Fruit fly (Drosophila melanogaster) whole organism, wandering third instar larva: ENCODE measurements around the gene gcm.

Source experiments
- Abd-B ChIP-seq: fragments of >200 bp; optimal IDR thresholded peaks from 2 replicates; lab custom pipeline; 2017; ENCODE audit warnings: missing biosample characterization, missing genetic modification characterization
- CG32264 ChIP-seq: fragments of 200-800 bp; sonication (Bioruptor generic); optimal IDR thresholded peaks from 2 replicates; lab custom pipeline; 2016; ENCODE audit warnings: missing biosample characterization, missing genetic modification characterization
- CG9705 ChIP-seq: fragments of 200-800 bp; sonication (Bioruptor generic); optimal IDR thresholded peaks from 2 replicates; lab custom pipeline; 2018; ENCODE audit warnings: missing biosample characterization, mild to moderate bottlenecking, missing genetic modification characterization
- Dfd ChIP-seq: fragments of >200 bp; optimal IDR thresholded peaks from 2 replicates; lab custom pipeline; 2017; ENCODE audit warnings: missing biosample characterization, missing genetic modification characterization
- GATAd ChIP-seq: sonication (Bioruptor generic); optimal IDR thresholded peaks from 2 replicates; lab custom pipeline; 2016; ENCODE audit warnings: missing biosample characterization, missing genetic modification characterization
- HLH106 ChIP-seq: fragments of 200-800 bp; optimal IDR thresholded peaks from 3 replicates; lab custom pipeline; 2019; ENCODE audit warnings: missing biosample characterization, mild to moderate bottlenecking, missing genetic modification characterization, moderate library complexity
- Mio ChIP-seq: sonication (Bioruptor generic); optimal IDR thresholded peaks from 2 replicates; lab custom pipeline; 2016; ENCODE audit warnings: missing biosample characterization, missing genetic modification characterization
- Myc ChIP-seq: fragments of >200 bp; optimal IDR thresholded peaks from 2 replicates; lab custom pipeline; 2017
- N ChIP-seq: fragments of >200 bp; optimal IDR thresholded peaks from 2 replicates; lab custom pipeline; 2018; ENCODE audit warnings: missing biosample characterization, missing external identifiers, missing genetic modification characterization
- Rel ChIP-seq, 2 experiments: fragments of 200-800 bp; sonication (Bioruptor generic) in 1 of 2; optimal IDR thresholded peaks; 2 replicates in 1 of 2; 3 replicates in 1 of 2; lab custom pipeline; 2016 to 2019; ENCODE audit warnings: mild to moderate bottlenecking in 2 of 2, missing biosample characterization in 2 of 2, missing genetic modification characterization in 2 of 2, moderate library complexity in 1 of 2
- Sp1 ChIP-seq: fragments of 200-800 bp; sonication (Bioruptor generic); optimal IDR thresholded peaks from 3 replicates; lab custom pipeline; 2019; ENCODE audit warnings: missing biosample characterization, mild to moderate bottlenecking, missing genetic modification characterization, moderate library complexity
- brk ChIP-seq: fragments of 200-800 bp; sonication (Bioruptor generic); optimal IDR thresholded peaks from 2 replicates; lab custom pipeline; 2016; ENCODE audit warnings: missing biosample characterization, mild to moderate bottlenecking, missing genetic modification characterization
- dl ChIP-seq, 2 experiments: fragments of 175-275, 200-275 bp in 1 of 2; fragments of 200-275 bp in 1 of 2; sonication (Bioruptor generic); optimal IDR thresholded peaks; lab custom pipeline; 2018; ENCODE audit warnings: mild to moderate bottlenecking in 2 of 2, missing biosample characterization in 2 of 2, missing genetic modification characterization in 2 of 2, moderate library complexity in 2 of 2; ENCODE audit not compliant: partially characterized antibody in 2 of 2, insufficient read depth in 1 of 2
- dmrt93B ChIP-seq: fragments of 200-800 bp; sonication (Bioruptor generic); optimal IDR thresholded peaks from 2 replicates; lab custom pipeline; 2018; ENCODE audit warnings: missing biosample characterization, mild to moderate bottlenecking, missing genetic modification characterization
- ey ChIP-seq: fragments of 200-800 bp; sonication (Bioruptor generic); optimal IDR thresholded peaks from 2 replicates; lab custom pipeline; 2016; ENCODE audit warnings: missing biosample characterization, missing genetic modification characterization
- fru ChIP-seq: fragments of 200-800 bp; sonication (Bioruptor generic); optimal IDR thresholded peaks from 3 replicates; lab custom pipeline; 2016; ENCODE audit warnings: missing biosample characterization, mild to moderate bottlenecking, missing genetic modification characterization
- jim ChIP-seq: fragments of 175-275, 200-325 bp; sonication (Bioruptor generic); optimal IDR thresholded peaks from 2 replicates; lab custom pipeline; 2016; ENCODE audit warnings: missing biosample characterization, mild to moderate bottlenecking, missing genetic modification characterization
- lola ChIP-seq: fragments of >200 bp; optimal IDR thresholded peaks from 2 replicates; lab custom pipeline; 2017; ENCODE audit warnings: missing biosample characterization, missing genetic modification characterization
- psq ChIP-seq: fragments of 200-800 bp; sonication (Bioruptor generic); optimal IDR thresholded peaks from 3 replicates; lab custom pipeline; 2017; ENCODE audit warnings: missing biosample characterization, mild to moderate bottlenecking, missing genetic modification characterization, moderate library complexity
- rgr ChIP-seq: fragments of 200-800 bp; sonication (Bioruptor generic); optimal IDR thresholded peaks from 3 replicates; lab custom pipeline; 2016; ENCODE audit warnings: missing biosample characterization, mild to moderate bottlenecking, missing genetic modification characterization
- sage ChIP-seq: fragments of 200-800 bp; sonication (Bioruptor generic); optimal IDR thresholded peaks from 2 replicates; lab custom pipeline; 2016; ENCODE audit warnings: missing biosample characterization, mild to moderate bottlenecking, missing genetic modification characterization
- tai ChIP-seq: sonication (Bioruptor generic); optimal IDR thresholded peaks from 2 replicates; lab custom pipeline; 2016; ENCODE audit warnings: missing biosample characterization, missing genetic modification characterization
- usp ChIP-seq: fragments of >200 bp; optimal IDR thresholded peaks from 2 replicates; lab custom pipeline; 2017; ENCODE audit warnings: missing biosample characterization, missing genetic modification characterization

gcm gene

DNA sequence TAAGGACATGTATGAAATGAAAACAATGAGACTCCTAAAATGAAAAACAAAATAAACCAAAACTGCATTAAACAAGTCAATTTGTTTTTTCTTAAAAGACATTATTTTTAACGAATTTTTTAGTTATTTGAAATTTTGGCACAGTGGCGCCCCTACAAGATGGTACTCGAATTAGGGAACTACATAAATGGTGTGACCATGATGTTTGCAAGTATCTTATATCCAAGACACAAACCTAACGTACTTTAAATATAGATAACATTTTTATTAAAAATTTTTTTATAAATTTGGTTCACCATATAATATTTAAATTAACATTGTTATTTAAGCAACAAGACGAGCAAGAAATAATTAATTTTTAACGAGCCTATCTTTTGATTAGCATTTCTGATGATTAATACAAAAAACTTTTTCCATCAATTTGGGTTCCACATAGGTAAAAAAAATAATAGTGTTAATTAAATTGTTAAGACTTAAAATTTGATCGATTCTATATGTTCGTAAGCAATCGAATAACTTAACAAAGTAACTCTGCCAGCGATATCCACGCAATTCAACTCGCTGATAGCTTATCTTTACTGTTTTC, 41.5 kb downstream of the gcm start, which contains the start of gene CG17855:
Gene CG17855 (plus strand): TSS at position 536 of the 586 bp plus-strand sequence.
- TF ChIP-seq dmrt93B (no peak), fru (GFP tag; lab: Kevin White, UChicago) (peak; percentile 36), HLH106 (tag; lab: Kevin White, UChicago) (no peak), tai (GFP tag; lab: Kevin White, UChicago) (no peak)

DNA sequence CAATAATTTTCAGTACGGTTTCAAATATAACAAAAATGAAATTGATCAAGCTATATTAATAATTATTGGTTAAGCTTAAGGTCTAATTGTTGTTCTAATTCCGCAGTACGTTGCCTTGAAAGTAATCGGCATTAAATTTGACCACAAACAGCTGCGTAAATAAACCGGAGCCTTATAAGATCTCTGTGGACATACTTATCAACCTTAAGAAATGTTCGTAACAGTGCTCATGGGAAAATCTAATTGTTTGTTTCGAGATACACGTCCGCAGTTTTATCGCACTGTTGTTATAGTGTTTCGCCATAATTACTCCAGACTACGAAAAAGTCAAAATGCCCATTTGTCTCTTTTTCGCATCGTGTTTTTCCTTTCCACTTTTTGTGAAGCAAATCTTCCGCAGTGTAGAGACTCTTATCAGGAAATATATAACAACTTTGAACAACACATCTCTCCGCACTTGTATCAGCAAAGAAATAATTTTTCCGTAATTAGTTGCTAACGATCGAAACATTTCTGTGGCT, 51.6 kb downstream of the gcm start:
- no peak for TF ChIP-seq CG9705
- no peak for TF ChIP-seq Sp1 (GFP tag; lab: Kevin White, UChicago)
- no peak for TF ChIP-seq Dfd (GFP tag; lab: Kevin White, UChicago)
- no peak for TF ChIP-seq brk (GFP tag; lab: Kevin White, UChicago)
- no peak for TF ChIP-seq sage (GFP tag; lab: Kevin White, UChicago)
- no peak for TF ChIP-seq Rel (GFP tag; optimal IDR thresholded peaks at IDR 0.05; lab: Kevin White, UChicago)
- TF ChIP-seq Rel (tag; optimal IDR thresholded peaks at IDR 0.05; lab: Kevin White, UChicago) = no peak
- no peak for TF ChIP-seq CG32264 (GFP tag; lab: Kevin White, UChicago)
- TF ChIP-seq usp = no peak
- no peak for TF ChIP-seq psq (GFP tag; lab: Kevin White, UChicago)
- TF ChIP-seq rgr (GFP tag; lab: Kevin White, UChicago) = no peak
- no peak for TF ChIP-seq Mio (GFP tag; lab: Kevin White, UChicago)
- no peak for TF ChIP-seq jim
- TF ChIP-seq fru (GFP tag; lab: Kevin White, UChicago) = no peak
- no peak for TF ChIP-seq Abd-B (GFP tag; lab: Kevin White, UChicago)
- TF ChIP-seq dl (GFP tag; optimal IDR thresholded peaks at IDR 0.05; lab: Kevin White, UChicago; ENCODE audit: insufficient read depth in 1 of 2, partially characterized antibody in 2 of 2) = no peak
- no peak for TF ChIP-seq lola (GFP tag; lab: Kevin White, UChicago)
- no peak for TF ChIP-seq ey (GFP tag; lab: Kevin White, UChicago)
- no peak for TF ChIP-seq Myc (lab: Kevin White, UChicago)
- TF ChIP-seq N = no peak
- TF ChIP-seq GATAd (GFP tag; lab: Kevin White, UChicago) = no peak
- TF ChIP-seq, all 38 proteins: peak for 0
